Fruit fly (Drosophila melanogaster): ENCODE results near the gene SF1.
A peak's percentile ranks its signal among the peaks of the same experiment; 100 is the strongest.

Gene SF1

dm6 chr3R:17534325-17535105 lies 5.7 kb upstream of the SF1 start, which contains the start of the genes CG5823 and P5cr-2 (continued):
- TF ChIP-seq Meics (GFP tag; optimal IDR thresholded peaks at IDR 0.05) (no peak), her (GFP tag; optimal IDR thresholded peaks at IDR 0.05) (no peak), ato (GFP tag; IDR thresholded peaks at IDR 0.05; ENCODE audit: partially characterized antibody) (no peak), fd102C (GFP tag; optimal IDR thresholded peaks at IDR 0.05) (no peak), ci (GFP tag; IDR thresholded peaks at IDR 0.05) (peak; percentile 85; the same call in 2 of the 3 replicates), h (optimal IDR thresholded peaks at IDR 0.05) (no peak), CG2120 (GFP tag; optimal IDR thresholded peaks at IDR 0.05) (peak; percentile 78), CG2129 (GFP tag; IDR thresholded peaks at IDR 0.05; ENCODE audit: partially characterized antibody) (no peak), NfI (GFP tag; optimal IDR thresholded peaks at IDR 0.05) (peak; percentile 35), gro (GFP tag; optimal IDR thresholded peaks at IDR 0.05) (peak; percentile 17), hkb (optimal IDR thresholded peaks at IDR 0.05) (peak; percentile 27), hkb (GFP tag; IDR thresholded peaks at IDR 0.05) (no peak; the same call in none of the 2 replicates), zf30C (GFP tag; optimal IDR thresholded peaks at IDR 0.05) (no peak), CG31224 (GFP tag; IDR thresholded peaks at IDR 0.05) (no peak), ftz-f1 (GFP tag; optimal IDR thresholded peaks at IDR 0.05) (no peak), stwl (tag; optimal IDR thresholded peaks at IDR 0.05) (peak; percentile 51), slou (GFP tag; optimal IDR thresholded peaks at IDR 0.05) (no peak), row (GFP tag; IDR thresholded peaks at IDR 0.05) (peak; percentile 9; the same call in 1 of the 3 replicates), D19B (GFP tag; optimal IDR thresholded peaks at IDR 0.05) (peak; percentile 70), CG1529 (GFP tag; optimal IDR thresholded peaks at IDR 0.05) (peak; percentile 67), CG13424 (tag; optimal IDR thresholded peaks at IDR 0.05) (peak; percentile 60), Ptx1 (GFP tag; IDR thresholded peaks at IDR 0.05) (peak; percentile 55), yki (optimal IDR thresholded peaks at IDR 0.05) (peak; percentile 15), Atf3 (GFP tag; optimal IDR thresholded peaks at IDR 0.05) (peak; percentile 67), unc-4 (GFP tag; IDR thresholded peaks at IDR 0.05; ENCODE audit: partially characterized antibody) (peak; percentile 40; the same call in 1 of the 2 replicates), gsb-n (tag; optimal IDR thresholded peaks at IDR 0.05) (no peak), oc (tag; optimal IDR thresholded peaks at IDR 0.05) (peak; percentile 72), az2 (GFP tag; optimal IDR thresholded peaks at IDR 0.05) (peak; percentile 1), vvl (GFP tag; IDR thresholded peaks at IDR 0.05) (peak; percentile 68), CG15011 (GFP tag; optimal IDR thresholded peaks at IDR 0.05) (no peak), Hr39 (optimal IDR thresholded peaks at IDR 0.05) (no peak), trh (GFP tag; optimal IDR thresholded peaks at IDR 0.05) (no peak), CG1832 (GFP tag; optimal IDR thresholded peaks at IDR 0.05) (no peak), crc (GFP tag; optimal IDR thresholded peaks at IDR 0.05) (no peak), Max (GFP tag; optimal IDR thresholded peaks at IDR 0.05) (no peak), CG15073 (GFP tag; optimal IDR thresholded peaks at IDR 0.05) (no peak), sima (GFP tag; optimal IDR thresholded peaks at IDR 0.05) (no peak), nau (GFP tag; optimal IDR thresholded peaks at IDR 0.05) (no peak), CG17385 (GFP tag; optimal IDR thresholded peaks at IDR 0.05) (peak; percentile 53), CG3407 (GFP tag; optimal IDR thresholded peaks at IDR 0.05) (peak; percentile 37), ham (GFP tag; IDR thresholded peaks at IDR 0.05) (no peak), Mrtf (GFP tag; IDR thresholded peaks at IDR 0.05) (no peak), MBD-R2 (GFP tag; IDR thresholded peaks at IDR 0.05) (peak; percentile 62), Antp (GFP tag; optimal IDR thresholded peaks at IDR 0.05) (peak; percentile 20), unpg (GFP tag; optimal IDR thresholded peaks at IDR 0.05) (no peak), CG14441 (GFP tag; IDR thresholded peaks at IDR 0.05) (peak; percentile 66), CG14860 (GFP tag; IDR thresholded peaks at IDR 0.05; ENCODE audit: partially characterized antibody) (no peak), CG7271 (tag; optimal IDR thresholded peaks at IDR 0.05) (no peak), CG12104 (GFP tag; optimal IDR thresholded peaks at IDR 0.05) (peak; percentile 56), Rx (GFP tag; IDR thresholded peaks at IDR 0.05) (no peak), lbe (GFP tag; optimal IDR thresholded peaks at IDR 0.05) (no peak)
